Fruit fly (Drosophila melanogaster) whole organism, prepupa: ENCODE results near the gene CG16700.

Experiments used
- Blimp-1 ChIP-seq: fragments of 200-800 bp; sonication (Bioruptor generic); optimal IDR thresholded peaks from 3 replicates; lab custom pipeline; 2017; ENCODE audit warnings: missing biosample characterization, missing genetic modification characterization, mild to moderate bottlenecking, moderate library complexity, missing genetic modification reagents
- CG10631 ChIP-seq: fragments of 200-800 bp; sonication (Bioruptor generic); optimal IDR thresholded peaks from 2 replicates; lab custom pipeline; 2016; ENCODE audit warnings: missing biosample characterization, missing genetic modification characterization
- CG11294 ChIP-seq: fragments of 200-800 bp; sonication (Bioruptor generic); IDR thresholded peaks from 2 replicates; pipeline ENCODE4 v1.3.6; 2022; ENCODE audit warnings: missing biosample characterization, missing genetic modification characterization
- CG11902 ChIP-seq: fragments of 200-800 bp; sonication (Bioruptor generic); optimal IDR thresholded peaks from 3 replicates; lab custom pipeline; 2016; ENCODE audit warnings: missing biosample characterization, missing genetic modification characterization
- CG16779 ChIP-seq: fragments of 200-800 bp; sonication (Bioruptor generic); optimal IDR thresholded peaks from 3 replicates; lab custom pipeline; 2017; ENCODE audit warnings: missing biosample characterization, mild to moderate bottlenecking, missing genetic modification characterization
- CG3032 ChIP-seq: fragments of 200-800 bp; optimal IDR thresholded peaks from 2 replicates; lab custom pipeline; 2019; ENCODE audit warnings: missing biosample characterization, mild to moderate bottlenecking, missing genetic modification characterization, moderate library complexity
- CG32006 ChIP-seq: fragments of 200-800 bp; sonication (Bioruptor generic); optimal IDR thresholded peaks from 3 replicates; lab custom pipeline; 2017; ENCODE audit warnings: missing biosample characterization, mild to moderate bottlenecking, missing genetic modification characterization
- CG4318 ChIP-seq: fragments of 200-800 bp; sonication (Bioruptor generic); optimal IDR thresholded peaks from 3 replicates; lab custom pipeline; 2017; ENCODE audit warnings: missing biosample characterization, mild to moderate bottlenecking, missing genetic modification characterization
- CG6163 ChIP-seq: fragments of 200-800 bp; sonication (Bioruptor generic); IDR thresholded peaks from 3 replicates; pipeline ENCODE4 v1.3.6; 2022; ENCODE audit warnings: missing biosample characterization, missing genetic modification characterization
- CG6792 ChIP-seq: fragments of 200-800 bp; sonication (Bioruptor generic); optimal IDR thresholded peaks from 3 replicates; lab custom pipeline; 2016; ENCODE audit warnings: missing biosample characterization, missing genetic modification characterization
- CG7368 ChIP-seq: fragments of 200-800 bp; sonication (Bioruptor generic); optimal IDR thresholded peaks from 3 replicates; lab custom pipeline; 2016; ENCODE audit warnings: missing biosample characterization, missing genetic modification characterization
- CG8319 ChIP-seq: fragments of 200-800 bp; sonication (Bioruptor generic); optimal IDR thresholded peaks from 3 replicates; lab custom pipeline; 2016; ENCODE audit warnings: missing biosample characterization, missing genetic modification characterization
- Eip75B ChIP-seq: fragments of 200-800 bp; sonication (Bioruptor generic); optimal IDR thresholded peaks from 3 replicates; lab custom pipeline; 2016; ENCODE audit warnings: missing biosample characterization, missing genetic modification characterization
- Eip78C ChIP-seq: fragments of 200-800 bp; sonication (Bioruptor generic); peaks from one replicate; lab custom pipeline; 2016; ENCODE audit warnings: missing biosample characterization, missing genetic modification characterization
- Ets21C ChIP-seq: fragments of 200-800 bp; sonication (Bioruptor generic); optimal IDR thresholded peaks from 3 replicates; lab custom pipeline; 2016; ENCODE audit warnings: missing biosample characterization, missing genetic modification characterization
- Hr38 ChIP-seq: sonication (Bioruptor generic); optimal IDR thresholded peaks from 2 replicates; lab custom pipeline; 2016; ENCODE audit warnings: missing biosample characterization, missing genetic modification characterization
- Hr39 ChIP-seq: fragments of 200-800 bp; sonication (Bioruptor generic); optimal IDR thresholded peaks from 2 replicates; lab custom pipeline; 2016; ENCODE audit warnings: missing biosample characterization, missing genetic modification characterization
- Lpt ChIP-seq: fragments of 200-800 bp; sonication (Bioruptor generic); optimal IDR thresholded peaks from 3 replicates; lab custom pipeline; 2016; ENCODE audit warnings: missing biosample characterization, missing genetic modification characterization
- Sox102F ChIP-seq: fragments of 200-800 bp; sonication (Bioruptor generic); optimal IDR thresholded peaks from 2 replicates; lab custom pipeline; 2016; ENCODE audit warnings: missing biosample characterization, mild to moderate bottlenecking, missing genetic modification characterization
- acj6 ChIP-seq: fragments of 200-800 bp; sonication (Bioruptor generic); optimal IDR thresholded peaks from 3 replicates; lab custom pipeline; 2016; ENCODE audit warnings: missing biosample characterization, missing genetic modification characterization
- cyc ChIP-seq: fragments of 200-800 bp; sonication (Bioruptor generic); optimal IDR thresholded peaks from 3 replicates; lab custom pipeline; 2016; ENCODE audit warnings: missing biosample characterization, missing genetic modification characterization
- dac ChIP-seq: fragments of 200-800 bp; sonication (Bioruptor generic); optimal IDR thresholded peaks from 2 replicates; lab custom pipeline; 2017; ENCODE audit warnings: missing biosample characterization, mild to moderate bottlenecking, missing genetic modification characterization
- eg ChIP-seq: fragments of 200-800 bp; sonication (Bioruptor generic); IDR thresholded peaks from 3 replicates; pipeline ENCODE4 v1.3.6; 2022; ENCODE audit warnings: missing biosample characterization, missing genetic modification characterization
- fd59A ChIP-seq: fragments of 200-800 bp; sonication (Bioruptor generic); optimal IDR thresholded peaks from 2 replicates; lab custom pipeline; 2017; ENCODE audit warnings: missing biosample characterization, mild to moderate bottlenecking, missing genetic modification characterization, missing genetic modification reagents
- fd85E ChIP-seq: fragments of 200-800 bp; sonication (Bioruptor generic); optimal IDR thresholded peaks from 3 replicates; lab custom pipeline; 2016; ENCODE audit warnings: missing biosample characterization, missing genetic modification characterization
- fkh ChIP-seq: fragments of 200-800 bp; sonication (Bioruptor generic); optimal IDR thresholded peaks from 3 replicates; lab custom pipeline; 2017; ENCODE audit warnings: missing biosample characterization, mild to moderate bottlenecking, missing genetic modification characterization, moderate library complexity
- net ChIP-seq: fragments of 200-800 bp; sonication (Bioruptor generic); optimal IDR thresholded peaks from 3 replicates; lab custom pipeline; 2016; ENCODE audit warnings: missing biosample characterization, missing genetic modification characterization
- spab ChIP-seq: fragments of 200-800 bp; sonication (Bioruptor generic); optimal IDR thresholded peaks from 2 replicates; lab custom pipeline; 2017; ENCODE audit warnings: missing biosample characterization, mild to moderate bottlenecking, missing genetic modification characterization, missing genetic modification reagents
- ss ChIP-seq, 2 experiments: fragments of 200-800 bp; sonication (Bioruptor generic); optimal IDR thresholded peaks; 2 replicates in 1 of 2; 3 replicates in 1 of 2; lab custom pipeline; 2017 to 2018; ENCODE audit warnings: mild to moderate bottlenecking in 2 of 2, missing biosample characterization in 2 of 2, missing genetic modification characterization in 2 of 2, moderate library complexity in 1 of 2
- svp ChIP-seq: fragments of 200-800 bp; sonication (Bioruptor generic); peaks from one replicate; lab custom pipeline; 2016; ENCODE audit warnings: missing biosample characterization, missing genetic modification characterization
- topi ChIP-seq: fragments of 200-800 bp; sonication (Bioruptor generic); optimal IDR thresholded peaks from 3 replicates; lab custom pipeline; 2016; ENCODE audit warnings: missing biosample characterization, missing genetic modification characterization

Gene CG16700

DNA sequence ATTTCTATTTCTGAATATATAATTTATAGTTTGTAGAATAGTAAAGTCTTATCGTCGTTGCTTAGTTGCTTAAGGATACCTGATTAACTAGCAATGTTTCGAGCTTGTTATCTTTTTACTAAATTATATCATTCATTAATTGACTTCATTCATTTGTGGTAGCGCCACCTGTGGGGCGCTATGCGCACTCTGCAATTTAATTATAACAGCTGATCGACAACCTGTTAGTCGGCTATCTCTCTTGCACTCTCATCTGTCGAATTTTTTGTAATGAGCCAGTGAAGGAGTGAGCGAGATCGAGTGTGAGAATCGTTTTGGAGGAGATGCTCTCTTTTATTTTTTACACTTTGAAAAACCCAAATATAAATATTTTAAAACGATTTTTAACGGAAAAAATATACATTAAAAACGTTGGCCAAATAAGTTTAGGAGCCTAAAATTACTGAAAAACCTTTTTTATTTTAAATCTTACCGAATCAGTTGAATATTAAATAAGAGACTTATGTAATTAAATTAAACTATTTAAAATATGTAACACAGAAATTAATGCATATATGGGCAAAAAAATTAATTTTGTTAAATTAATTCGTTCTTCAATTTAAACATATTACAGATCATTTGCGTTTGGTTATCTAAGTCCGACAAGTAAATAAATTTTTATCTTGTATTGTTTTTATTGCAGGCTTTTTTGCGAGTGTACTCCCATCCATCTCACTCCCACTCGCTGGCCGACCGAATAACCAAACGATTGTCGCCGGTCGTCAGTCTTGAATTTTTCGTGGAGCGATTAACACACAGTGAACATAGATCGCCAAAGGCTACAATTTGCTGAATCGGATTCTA, at the start of gene CG16700, which contains the start of gene CG4991 (continued):
- TF ChIP-seq spab = peak; percentile 39
- peak; percentile 60 for TF ChIP-seq Blimp-1 (GFP tag; lab: Kevin White, UChicago)
- peak; percentile 95 for TF ChIP-seq Eip78C (GFP tag; lab: Kevin White, UChicago)
- TF ChIP-seq Hr39 (GFP tag; lab: Kevin White, UChicago) = peak; percentile 10
- TF ChIP-seq CG10631 (GFP tag; lab: Kevin White, UChicago) = peak; percentile 80
- TF ChIP-seq CG4318 (GFP tag; lab: Kevin White, UChicago) = peak; percentile 75
- TF ChIP-seq fd59A (GFP tag; lab: Kevin White, UChicago) = no peak
- TF ChIP-seq topi (GFP tag; lab: Kevin White, UChicago) = peak; percentile 70
- TF ChIP-seq CG6792 (GFP tag; lab: Kevin White, UChicago) = peak; percentile 71
- peak; percentile 71 for TF ChIP-seq net (GFP tag; lab: Kevin White, UChicago)

DNA sequence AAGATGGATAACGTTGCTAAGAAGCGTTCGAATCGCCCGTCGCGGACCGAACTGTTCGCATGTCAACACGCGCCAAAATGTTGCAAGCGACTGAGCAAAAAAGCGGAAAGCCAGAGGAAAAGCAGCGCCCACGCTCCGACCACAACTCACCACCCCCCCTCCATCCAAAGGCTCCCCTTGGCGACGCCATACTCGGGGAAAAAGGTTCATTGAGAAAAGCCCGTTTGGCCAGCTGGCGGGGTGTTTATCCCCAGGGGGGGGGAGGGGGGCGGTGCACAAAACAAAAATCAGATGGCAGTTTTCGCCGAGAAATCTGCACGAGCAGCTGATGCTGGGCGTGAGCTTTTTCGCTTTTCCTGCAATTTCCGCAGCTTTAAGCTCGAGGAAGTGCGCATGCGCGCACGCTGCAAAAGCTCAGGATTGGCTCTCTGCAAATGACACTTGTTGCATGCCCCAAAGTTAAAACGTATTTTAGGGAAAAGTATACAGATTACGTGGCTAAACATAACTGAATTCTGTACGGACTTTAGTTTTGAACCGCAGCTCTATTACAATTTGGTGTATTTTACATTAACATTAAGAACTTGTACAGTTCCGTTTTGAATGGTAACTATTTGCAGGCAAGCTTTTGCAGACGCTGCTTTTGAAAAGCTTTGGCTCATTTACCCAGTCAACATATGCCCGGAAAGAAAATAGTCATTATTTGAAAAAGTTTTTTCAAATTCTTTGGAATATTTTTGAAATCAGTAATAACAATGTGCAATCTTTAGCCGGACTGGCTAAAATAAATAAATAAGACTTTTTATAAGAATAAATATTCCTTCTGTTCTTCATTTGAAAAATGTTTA, 43.7 kb upstream of the CG16700 start:
- TF ChIP-seq CG6163 (GFP tag; lab: Robert Waterston, UW) (no peak), CG16779 (no peak), Ets21C (GFP tag; lab: Kevin White, UChicago) (no peak), svp (no peak), CG7368 (GFP tag; lab: Kevin White, UChicago) (no peak), Hr38 (GFP tag; lab: Kevin White, UChicago) (no peak), spab (no peak), CG3032 (tag; lab: Kevin White, UChicago) (no peak), CG11294 (GFP tag; lab: Robert Waterston, UW) (no peak), net (GFP tag; lab: Kevin White, UChicago) (no peak), CG11902 (GFP tag; lab: Kevin White, UChicago) (no peak), Blimp-1 (GFP tag; lab: Kevin White, UChicago) (no peak), dac (GFP tag; lab: Kevin White, UChicago) (no peak), ss (GFP tag; optimal IDR thresholded peaks at IDR 0.05; lab: Kevin White, UChicago) (no peak), Sox102F (GFP tag; lab: Kevin White, UChicago) (no peak), CG32006 (GFP tag; lab: Kevin White, UChicago) (no peak), fd85E (GFP tag; lab: Kevin White, UChicago) (no peak), cyc (GFP tag; lab: Kevin White, UChicago) (no peak), Eip75B (GFP tag; lab: Kevin White, UChicago) (no peak), fkh (GFP tag; lab: Kevin White, UChicago) (no peak)

DNA sequence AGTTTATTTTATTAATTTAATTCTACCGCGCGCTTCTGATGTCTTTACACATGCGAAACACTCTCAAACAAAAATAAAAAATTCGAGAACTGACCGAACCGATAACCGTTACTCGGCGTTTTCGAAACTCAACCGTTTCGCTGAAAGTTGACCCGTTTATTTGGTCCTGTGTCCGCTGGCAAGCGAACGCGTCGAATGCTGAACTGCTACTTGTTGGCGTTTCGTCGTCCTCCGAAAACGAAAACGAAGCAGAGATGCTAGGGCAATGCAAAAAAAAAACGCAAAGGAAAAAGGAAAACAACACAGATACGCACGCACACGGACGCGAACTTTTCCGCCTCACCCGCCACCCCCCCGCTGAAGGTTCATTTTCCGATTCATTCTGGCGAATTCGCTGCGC, 25.0 kb upstream of the CG16700 start, which contains the start of gene CG45002:
CG45002 (minus strand) TSS at position 101 of the 400 bp plus-strand sequence.
- TF ChIP-seq fd59A (GFP tag; lab: Kevin White, UChicago) (no peak), Lpt (GFP tag; lab: Kevin White, UChicago) (no peak)
- TF ChIP-seq, all 60 proteins: peak for 0

DNA sequence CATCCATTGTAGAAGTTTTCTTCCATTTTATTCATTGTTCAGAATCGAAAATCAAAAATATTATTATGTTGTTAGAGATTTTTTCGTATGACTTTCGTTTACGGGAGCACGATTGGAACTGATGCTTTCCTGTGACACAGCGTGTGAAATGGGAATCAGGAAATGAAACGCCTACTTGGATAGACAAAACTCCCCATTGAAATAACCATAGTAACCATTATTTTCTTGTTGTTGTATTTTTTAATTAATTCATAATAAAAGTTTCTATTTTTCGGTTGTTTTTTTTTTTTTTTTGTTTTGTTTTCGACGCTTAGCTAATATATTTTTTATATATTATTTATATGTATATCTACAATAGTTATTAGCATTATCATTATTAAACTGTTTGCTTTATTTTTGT, 23.2 kb upstream of the CG16700 start, which contains the start of gene CG43077:
CG43077 (minus strand) TSS at position 101 of the 400 bp plus-strand sequence.
- TF ChIP-seq CG8319 (GFP tag; lab: Kevin White, UChicago) (no peak), eg (GFP tag; lab: Robert Waterston, UW) (no peak), CG4318 (GFP tag; lab: Kevin White, UChicago) (no peak), dac (GFP tag; lab: Kevin White, UChicago) (no peak), acj6 (no peak)
